Fruit fly (Drosophila melanogaster) whole organism, embryonic: ENCODE data around the gene CG5157.

ENCODE experiments used
- CG10366 ChIP-seq: fragments of 200-800 bp; sonication (Bioruptor generic); IDR thresholded peaks from 2 replicates; pipeline ENCODE4 v1.3.6; 2022; ENCODE audit warnings: missing biosample characterization, missing genetic modification characterization
- CG10543 ChIP-seq: fragments of 200-800 bp; sonication (Bioruptor generic); optimal IDR thresholded peaks from 3 replicates; lab custom pipeline; 2017; ENCODE audit warnings: missing biosample characterization, mild to moderate bottlenecking, missing genetic modification characterization, moderate library complexity
- CG10979 ChIP-seq: fragments of 200-800 bp; sonication (Bioruptor generic); optimal IDR thresholded peaks from 2 replicates; lab custom pipeline; 2018; ENCODE audit warnings: missing biosample characterization, mild to moderate bottlenecking, missing genetic modification characterization, moderate library complexity
- CG11398 ChIP-seq: fragments of 200-800 bp; sonication (Bioruptor generic); optimal IDR thresholded peaks from 2 replicates; lab custom pipeline; 2016; ENCODE audit warnings: missing biosample characterization, missing genetic modification characterization
- CG11723 ChIP-seq: fragments of 200-800 bp; sonication (Bioruptor generic); optimal IDR thresholded peaks from 2 replicates; lab custom pipeline; 2017; ENCODE audit warnings: missing biosample characterization, mild to moderate bottlenecking, missing genetic modification characterization
- CG12104 ChIP-seq: fragments of 200-800 bp; sonication (Bioruptor generic); optimal IDR thresholded peaks from 3 replicates; lab custom pipeline; 2016; ENCODE audit warnings: missing biosample characterization, missing genetic modification characterization
- CG12155 ChIP-seq: fragments of 200-800 bp; sonication (Bioruptor generic); optimal IDR thresholded peaks from 3 replicates; lab custom pipeline; 2016; ENCODE audit warnings: missing biosample characterization, missing genetic modification characterization
- CG12659 ChIP-seq: fragments of 200-800 bp; sonication (Bioruptor generic); optimal IDR thresholded peaks from 3 replicates; lab custom pipeline; 2017; ENCODE audit warnings: mild to moderate bottlenecking, missing biosample characterization, missing genetic modification reagents, missing genetic modification characterization
- CG15011 ChIP-seq: fragments of 200-800 bp; sonication (Bioruptor generic); optimal IDR thresholded peaks from 3 replicates; lab custom pipeline; 2018; ENCODE audit warnings: missing biosample characterization, mild to moderate bottlenecking, missing genetic modification characterization
- CG16815 ChIP-seq: fragments of 200-800 bp; sonication (Bioruptor generic); optimal IDR thresholded peaks from 3 replicates; lab custom pipeline; 2017; ENCODE audit warnings: missing biosample characterization, mild to moderate bottlenecking, missing genetic modification characterization
- CG17385 ChIP-seq: fragments of 200-800 bp; sonication (Bioruptor generic); optimal IDR thresholded peaks from 3 replicates; lab custom pipeline; 2018; ENCODE audit warnings: missing biosample characterization, mild to moderate bottlenecking, missing genetic modification characterization
- CG17829 ChIP-seq: fragments of 200-800 bp; optimal IDR thresholded peaks from 2 replicates; lab custom pipeline; 2019; ENCODE audit warnings: missing biosample characterization, mild to moderate bottlenecking, missing genetic modification characterization, moderate library complexity
- CG2120 ChIP-seq: fragments of 200-800 bp; sonication (Bioruptor generic); optimal IDR thresholded peaks from 3 replicates; lab custom pipeline; 2016; ENCODE audit warnings: missing biosample characterization, missing genetic modification characterization
- CG31441 ChIP-seq: fragments of 200-800 bp; sonication (Bioruptor generic); IDR thresholded peaks from 2 replicates; pipeline ENCODE4 v1.3.6; 2022; ENCODE audit warnings: missing biosample characterization, missing genetic modification characterization
- CG4854 ChIP-seq: fragments of 200-800 bp; sonication (Bioruptor generic); optimal IDR thresholded peaks from 2 replicates; lab custom pipeline; 2016; ENCODE audit warnings: missing biosample characterization, missing genetic modification characterization, inconsistent platforms
- CG7372 ChIP-seq: fragments of 200-800 bp; sonication (Bioruptor generic); IDR thresholded peaks from 2 replicates; pipeline ENCODE4 v1.3.6; 2022; ENCODE audit warnings: missing biosample characterization, missing genetic modification characterization
- CG7839 ChIP-seq: fragments of 200-800 bp; sonication (Bioruptor generic); optimal IDR thresholded peaks from 3 replicates; lab custom pipeline; 2018; ENCODE audit warnings: missing biosample characterization, mild to moderate bottlenecking, missing genetic modification characterization, moderate library complexity
- CG9215 ChIP-seq: fragments of 200-800 bp; sonication (Bioruptor generic); IDR thresholded peaks from 2 replicates; pipeline ENCODE4 v1.3.6; 2022; ENCODE audit warnings: missing biosample characterization, missing genetic modification characterization
- CG9727 ChIP-seq: fragments of 200-800 bp; sonication (Bioruptor generic); optimal IDR thresholded peaks from 3 replicates; lab custom pipeline; 2017; ENCODE audit warnings: missing biosample characterization, mild to moderate bottlenecking, missing genetic modification characterization
- CHES-1-like ChIP-seq: fragments of 200-800 bp; sonication (Bioruptor generic); optimal IDR thresholded peaks from 2 replicates; lab custom pipeline; 2016; ENCODE audit warnings: missing biosample characterization, missing genetic modification characterization
- D19A ChIP-seq: fragments of 200-800 bp; optimal IDR thresholded peaks from 3 replicates; lab custom pipeline; 2019; ENCODE audit warnings: missing biosample characterization, mild to moderate bottlenecking, missing genetic modification characterization, moderate library complexity
- ERR ChIP-seq: fragments of 200-800 bp; sonication (Bioruptor generic); optimal IDR thresholded peaks from 2 replicates; lab custom pipeline; 2016; ENCODE audit warnings: missing biosample characterization, missing genetic modification characterization
- H15 ChIP-seq: fragments of 200-800 bp; sonication (Bioruptor generic); IDR thresholded peaks from 3 replicates; pipeline ENCODE4 v1.3.6; 2022; ENCODE audit warnings: missing biosample characterization, missing genetic modification characterization
- Hey ChIP-seq: fragments of 200-800 bp; sonication (Bioruptor generic); optimal IDR thresholded peaks from 3 replicates; lab custom pipeline; 2018; ENCODE audit warnings: missing biosample characterization, mild to moderate bottlenecking, missing genetic modification characterization
- Hsf ChIP-seq: fragments of 200-800 bp; sonication (Bioruptor generic); optimal IDR thresholded peaks from 3 replicates; lab custom pipeline; 2016; ENCODE audit warnings: missing biosample characterization, missing genetic modification characterization
- Lhr ChIP-seq: fragments of 200-800 bp; sonication (Bioruptor generic); optimal IDR thresholded peaks from 3 replicates; lab custom pipeline; 2017; ENCODE audit warnings: mild to moderate bottlenecking, missing biosample characterization, missing genetic modification reagents, missing genetic modification characterization
- Oaz ChIP-seq: fragments of 200-800 bp; sonication (Bioruptor generic); IDR thresholded peaks from 2 replicates; pipeline ENCODE4 v1.3.6; 2022; ENCODE audit warnings: missing biosample characterization, missing genetic modification characterization
- Oli ChIP-seq: fragments of 200-800 bp; sonication (Bioruptor generic); optimal IDR thresholded peaks from 2 replicates; lab custom pipeline; 2018; ENCODE audit warnings: missing biosample characterization, mild to moderate bottlenecking, missing genetic modification characterization, moderate library complexity
- Pdp1 ChIP-seq, 2 experiments: fragments of 200-800 bp; sonication (Bioruptor generic); optimal IDR thresholded peaks; 3 replicates each; lab custom pipeline; 2016; ENCODE audit warnings: missing biosample characterization in 2 of 2, missing genetic modification characterization in 2 of 2, mild to moderate bottlenecking in 1 of 2, moderate library complexity in 1 of 2
- Xrp1 ChIP-seq: fragments of 200-800 bp; sonication (Bioruptor generic); IDR thresholded peaks from 2 replicates; pipeline ENCODE4 v1.3.6; 2022; ENCODE audit warnings: missing biosample characterization, missing genetic modification characterization
- ap ChIP-seq: fragments of 200-800 bp; sonication (Bioruptor generic); IDR thresholded peaks from 2 replicates; pipeline ENCODE4 v1.3.6; 2022; ENCODE audit warnings: missing biosample characterization, missing genetic modification characterization
- chif ChIP-seq, 2 experiments: fragments of 200-800 bp; sonication (Bioruptor generic); optimal IDR thresholded peaks; 3 replicates each; lab custom pipeline; 2016; ENCODE audit warnings: missing biosample characterization in 2 of 2, missing genetic modification characterization in 2 of 2
- cwo ChIP-seq: fragments of 200-800 bp; sonication (Bioruptor generic); optimal IDR thresholded peaks from 3 replicates; lab custom pipeline; 2017; ENCODE audit warnings: missing biosample characterization, missing genetic modification characterization, mild to moderate bottlenecking, moderate library complexity, missing genetic modification reagents
- dysf ChIP-seq: fragments of 200-800 bp; sonication (Bioruptor generic); IDR thresholded peaks from 3 replicates; pipeline ENCODE4 v1.3.6; 2022; ENCODE audit warnings: missing biosample characterization, missing genetic modification characterization
- lab ChIP-seq: fragments of 200-800 bp; sonication (Bioruptor generic); optimal IDR thresholded peaks from 3 replicates; lab custom pipeline; 2017; ENCODE audit warnings: missing biosample characterization, missing genetic modification characterization, mild to moderate bottlenecking, moderate library complexity, missing genetic modification reagents
- lmd ChIP-seq: fragments of 200-800 bp; sonication (Bioruptor generic); IDR thresholded peaks from 2 replicates; pipeline ENCODE4 v1.3.6; 2022; ENCODE audit warnings: missing biosample characterization, missing genetic modification characterization
- maf-S ChIP-seq: fragments of 200-800 bp; sonication (Bioruptor generic); optimal IDR thresholded peaks from 2 replicates; lab custom pipeline; 2016; ENCODE audit warnings: missing biosample characterization, missing genetic modification characterization
- mirr ChIP-seq: fragments of 200-800 bp; sonication (Bioruptor generic); optimal IDR thresholded peaks from 3 replicates; lab custom pipeline; 2018; ENCODE audit warnings: missing biosample characterization, mild to moderate bottlenecking, missing genetic modification characterization
- org-1 ChIP-seq: fragments of 200-800 bp; sonication (Bioruptor generic); optimal IDR thresholded peaks from 2 replicates; lab custom pipeline; 2017; ENCODE audit warnings: missing biosample characterization, missing genetic modification characterization
- otp ChIP-seq: fragments of 200-800 bp; sonication (Bioruptor generic); IDR thresholded peaks from 3 replicates; pipeline ENCODE4, ENCODE4 v1.3.6; 2022; ENCODE audit warnings: missing biosample characterization, missing genetic modification characterization
- pum ChIP-seq: fragments of 200-800 bp; sonication (Bioruptor generic); optimal IDR thresholded peaks from 2 replicates; lab custom pipeline; 2016; ENCODE audit warnings: missing biosample characterization, missing genetic modification characterization
- ranshi ChIP-seq: fragments of 200-800 bp; sonication (Bioruptor generic); IDR thresholded peaks from 2 replicates; pipeline ENCODE4 v1.3.6; 2022; ENCODE audit warnings: missing biosample characterization, missing genetic modification characterization
- repo ChIP-seq: fragments of 200-800 bp; sonication (Bioruptor generic); optimal IDR thresholded peaks from 2 replicates; lab custom pipeline; 2016; ENCODE audit warnings: missing biosample characterization, missing genetic modification characterization
- sc ChIP-seq, 3 experiments: fragments of >200 bp in 2 of 3; fragments of 200-800 bp in 1 of 3; sonication (Bioruptor generic) in 1 of 3; optimal IDR thresholded peaks; 2 replicates in 2 of 3; 3 replicates in 1 of 3; lab custom pipeline; 2017; ENCODE audit warnings: mild to moderate bottlenecking in 1 of 3, missing biosample characterization in 1 of 3, missing genetic modification characterization in 1 of 3, missing genetic modification reagents in 1 of 3
- schlank ChIP-seq: fragments of 200-800 bp; sonication (Bioruptor generic); optimal IDR thresholded peaks from 2 replicates; lab custom pipeline; 2018; ENCODE audit warnings: missing biosample characterization, mild to moderate bottlenecking, missing genetic modification characterization
- tap ChIP-seq: fragments of 200-800 bp; optimal IDR thresholded peaks from 3 replicates; lab custom pipeline; 2019; ENCODE audit warnings: missing biosample characterization, mild to moderate bottlenecking, missing genetic modification characterization, moderate library complexity
- tio ChIP-seq: fragments of 200-800 bp; sonication (Bioruptor generic); optimal IDR thresholded peaks from 2 replicates; lab custom pipeline; 2017; ENCODE audit warnings: missing biosample characterization, missing genetic modification characterization, inconsistent platforms
- zf30C ChIP-seq: fragments of 200-800 bp; sonication (Bioruptor generic); optimal IDR thresholded peaks from 3 replicates; lab custom pipeline; 2018; ENCODE audit warnings: missing biosample characterization, mild to moderate bottlenecking, missing genetic modification characterization

CG5157 gene

dm6 chr3L:16160420-16161069 lies 22.9 kb upstream of the CG5157 start (continued):
- peak; percentile 53 for TF ChIP-seq mirr (GFP tag; lab: Kevin White, UChicago)
- peak; percentile 13; the same call in 1 of the 2 replicates for TF ChIP-seq Oaz (GFP tag; lab: Robert Waterston, UW)
- TF ChIP-seq CG9727 (GFP tag; lab: Kevin White, UChicago) = peak; percentile 56
- TF ChIP-seq CG9215 = peak; percentile 68
- peak; percentile 78; the same call in 2 of the 3 replicates for TF ChIP-seq dysf (GFP tag; lab: Robert Waterston, UW)
- TF ChIP-seq ap (GFP tag; lab: Robert Waterston, UW) = 0 out of 2 replicates have a peak, but pooled peaks have one; percentile 26
- TF ChIP-seq H15 (GFP tag; lab: Robert Waterston, UW) = peak; percentile 29; the same call in 1 of the 3 replicates
- TF ChIP-seq CG11398 (GFP tag; lab: Kevin White, UChicago) = peak; percentile 37
- peak; percentile 89 for TF ChIP-seq CG2120 (GFP tag; lab: Kevin White, UChicago)
- peak; percentile 60 for TF ChIP-seq CG12155 (GFP tag; lab: Kevin White, UChicago)
- peak; percentile 49 for TF ChIP-seq CG10979
- TF ChIP-seq CG11723 (GFP tag; lab: Kevin White, UChicago) = peak; percentile 18
- peak; percentile 53 for TF ChIP-seq CG10543 (GFP tag; lab: Kevin White, UChicago)
- TF ChIP-seq tio (GFP tag; lab: Kevin White, UChicago) = peak; percentile 43
- peak; percentile 75 for TF ChIP-seq cwo
- TF ChIP-seq CG17385 (GFP tag; lab: Kevin White, UChicago) = peak; percentile 65
- TF ChIP-seq Hsf (GFP tag; lab: Kevin White, UChicago) = peak; percentile 59
- peak; percentile 48 for TF ChIP-seq tap (tag; lab: Kevin White, UChicago)
- TF ChIP-seq CG16815 (GFP tag; lab: Kevin White, UChicago) = peak; percentile 39
- TF ChIP-seq Hey (tag; lab: Kevin White, UChicago) = no peak
- TF ChIP-seq CG17829 (tag; lab: Kevin White, UChicago) = peak; percentile 14
- peak; percentile 79 for TF ChIP-seq CG7839 (tag; lab: Kevin White, UChicago)
- peak in 1 of 2 experiments; percentile 52 for TF ChIP-seq Pdp1 (GFP tag; optimal IDR thresholded peaks at IDR 0.05; lab: Kevin White, UChicago)
- peak; percentile 57 for TF ChIP-seq zf30C (GFP tag; lab: Kevin White, UChicago)
- TF ChIP-seq org-1 = peak; percentile 74
- TF ChIP-seq CHES-1-like (GFP tag; lab: Kevin White, UChicago) = peak; percentile 62
- TF ChIP-seq chif (GFP tag; optimal IDR thresholded peaks at IDR 0.05; lab: Kevin White, UChicago) = peak; percentile 31 to 50
- TF ChIP-seq CG7372 (GFP tag; lab: Robert Waterston, UW) = peak; percentile 35; the same call in 1 of the 2 replicates
- peak; percentile 42 for TF ChIP-seq CG12104 (GFP tag; lab: Kevin White, UChicago)
- TF ChIP-seq Oli (tag; lab: Kevin White, UChicago) = peak; percentile 75
- peak; percentile 73 for TF ChIP-seq lmd (GFP tag; lab: Robert Waterston, UW)
- TF ChIP-seq sc (optimal IDR thresholded peaks at IDR 0.05; lab: Kevin White, UChicago) = no peak
- peak; percentile 39 for TF ChIP-seq sc (GFP tag; optimal IDR thresholded peaks at IDR 0.05; lab: Kevin White, UChicago)
- peak; percentile 55 for TF ChIP-seq schlank (tag; lab: Kevin White, UChicago)
- TF ChIP-seq maf-S (GFP tag; lab: Kevin White, UChicago) = peak; percentile 41
- TF ChIP-seq ranshi = 0 out of 2 replicates have a peak, but pooled peaks have one; percentile 3
- TF ChIP-seq Lhr (GFP tag; lab: Kevin White, UChicago) = peak; percentile 1
- TF ChIP-seq CG4854 (GFP tag; lab: Kevin White, UChicago) = peak; percentile 31
- peak; percentile 45; the same call in 1 of the 2 replicates for TF ChIP-seq Xrp1 (GFP tag; lab: Robert Waterston, UW)
- no peak for TF ChIP-seq otp (GFP tag; lab: Robert Waterston, UW)
- peak; percentile 28; the same call in 1 of the 2 replicates for TF ChIP-seq CG10366
- TF ChIP-seq CG12659 (GFP tag; lab: Kevin White, UChicago) = peak; percentile 73
- TF ChIP-seq CG31441 (GFP tag; lab: Robert Waterston, UW) = peak; percentile 33; the same call in 1 of the 2 replicates
- peak; percentile 69 for TF ChIP-seq ERR (GFP tag; lab: Kevin White, UChicago)
- peak; percentile 42 for TF ChIP-seq CG15011
- peak; percentile 64 for TF ChIP-seq D19A (tag; lab: Kevin White, UChicago)
- no peak for TF ChIP-seq repo (GFP tag; lab: Kevin White, UChicago)
- peak; percentile 77 for TF ChIP-seq lab (GFP tag; lab: Kevin White, UChicago)
- TF ChIP-seq pum = peak; percentile 60
